Worm (Caenorhabditis elegans): ENCODE data around the gene Y62H9A.12.

DNA sequence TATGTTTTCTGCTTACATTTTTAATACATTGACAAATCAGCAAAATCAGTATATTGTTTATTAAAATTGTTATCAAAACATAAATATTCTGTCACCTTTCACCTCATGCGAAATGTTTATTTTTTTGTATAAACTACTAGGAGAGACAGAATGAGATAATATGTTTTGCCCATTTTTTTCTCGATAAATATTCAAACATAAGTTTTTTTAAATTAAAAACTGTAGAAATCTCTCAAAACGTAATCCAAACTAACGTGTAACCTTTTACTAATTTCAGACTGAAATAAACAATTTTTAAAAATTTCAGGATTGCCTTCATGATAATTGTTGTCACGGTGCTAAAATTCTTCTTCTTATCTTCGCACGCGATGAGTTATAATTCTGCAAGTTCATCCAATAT lies 43.3 kb downstream of the Y62H9A.12 start, which contains the start of gene T08D10.5:
- TF ChIP-seq unc-62 (GFP tag; optimal IDR thresholded peaks at IDR 0.05) (no peak), nhr-77 (tag; optimal IDR thresholded peaks at IDR 0.05) (no peak), snpc-4 (tag; optimal IDR thresholded peaks at IDR 0.05) (no peak), lin-11 (tag; optimal IDR thresholded peaks at IDR 0.05) (no peak)
